Fruit fly (Drosophila melanogaster) whole organism, embryonic: ENCODE results near the gene jim.

Experiments used
- Bgb ChIP-seq: fragments of 200-800 bp; sonication (Bioruptor generic); IDR thresholded peaks from 2 replicates; pipeline ENCODE4 v1.3.6; 2022; ENCODE audit warnings: missing biosample characterization, missing genetic modification characterization; ENCODE audit not compliant: partially characterized antibody
- CG11085 ChIP-seq: fragments of 200-800 bp; sonication (Bioruptor generic); IDR thresholded peaks from 2 replicates; pipeline ENCODE4 v1.3.6; 2022; ENCODE audit warnings: missing biosample characterization, missing genetic modification characterization
- CG11093 ChIP-seq: fragments of 200-800 bp; sonication (Bioruptor generic); IDR thresholded peaks from 3 replicates; pipeline ENCODE4 v1.3.6; 2022; ENCODE audit warnings: missing biosample characterization, missing genetic modification characterization
- CG11456 ChIP-seq: fragments of 200-800 bp; sonication (Bioruptor generic); IDR thresholded peaks from 3 replicates; pipeline ENCODE4 v1.3.6; 2022; ENCODE audit warnings: missing biosample characterization, missing genetic modification characterization
- CG13424 ChIP-seq: fragments of 200-800 bp; sonication (Bioruptor generic); optimal IDR thresholded peaks from 2 replicates; lab custom pipeline; 2019; ENCODE audit warnings: missing biosample characterization, mild to moderate bottlenecking, missing genetic modification characterization, moderate library complexity
- CG13894 ChIP-seq: fragments of 200-800 bp; sonication (Bioruptor generic); optimal IDR thresholded peaks from 3 replicates; lab custom pipeline; 2018; ENCODE audit warnings: missing biosample characterization, mild to moderate bottlenecking, missing genetic modification characterization, moderate library complexity
- CG14710 ChIP-seq: fragments of 200-800 bp; sonication (Bioruptor generic); optimal IDR thresholded peaks from 3 replicates; lab custom pipeline; 2019; ENCODE audit warnings: missing biosample characterization, mild to moderate bottlenecking, missing genetic modification characterization, moderate library complexity
- CG15269 ChIP-seq: fragments of 200-800 bp; sonication (Bioruptor generic); optimal IDR thresholded peaks from 2 replicates; lab custom pipeline; 2018; ENCODE audit warnings: missing biosample characterization, mild to moderate bottlenecking, missing genetic modification characterization, moderate library complexity
- CG15514 ChIP-seq: fragments of 200-800 bp; sonication (Bioruptor generic); optimal IDR thresholded peaks from 3 replicates; lab custom pipeline; 2017; ENCODE audit warnings: missing biosample characterization, missing genetic modification characterization, mild to moderate bottlenecking, moderate library complexity, missing genetic modification reagents
- CG17359 ChIP-seq: fragments of 200-800 bp; sonication (Bioruptor generic); optimal IDR thresholded peaks from 3 replicates; lab custom pipeline; 2018; ENCODE audit warnings: missing biosample characterization, mild to moderate bottlenecking, missing genetic modification characterization, moderate library complexity
- CG17568 ChIP-seq: fragments of 200-800 bp; sonication (Bioruptor generic); optimal IDR thresholded peaks from 2 replicates; lab custom pipeline; 2018; ENCODE audit warnings: missing biosample characterization, mild to moderate bottlenecking, missing genetic modification characterization, moderate library complexity
- CG18619 ChIP-seq: fragments of 200-800 bp; sonication (Bioruptor generic); optimal IDR thresholded peaks from 3 replicates; lab custom pipeline; 2017; ENCODE audit warnings: missing biosample characterization, mild to moderate bottlenecking, missing genetic modification characterization
- CG30403 ChIP-seq: fragments of 200-800 bp; sonication (Bioruptor generic); optimal IDR thresholded peaks from 3 replicates; lab custom pipeline; 2016; ENCODE audit warnings: missing biosample characterization, missing genetic modification characterization
- CG31365 ChIP-seq: fragments of 200-800 bp; sonication (Bioruptor generic); optimal IDR thresholded peaks from 2 replicates; lab custom pipeline; 2018; ENCODE audit warnings: missing biosample characterization, mild to moderate bottlenecking, missing genetic modification characterization
- CG3995 ChIP-seq: fragments of 200-800 bp; sonication (Bioruptor generic); optimal IDR thresholded peaks from 3 replicates; lab custom pipeline; 2016; ENCODE audit warnings: missing biosample characterization, missing genetic modification characterization
- CG4424 ChIP-seq: fragments of 200-800 bp; sonication (Bioruptor generic); optimal IDR thresholded peaks from 3 replicates; lab custom pipeline; 2016; ENCODE audit warnings: missing biosample characterization, missing genetic modification characterization
- CG6175 ChIP-seq: fragments of 200-800 bp; sonication (Bioruptor generic); IDR thresholded peaks from 3 replicates; pipeline ENCODE4 v1.3.6; 2022; ENCODE audit warnings: missing biosample characterization, missing genetic modification characterization
- CG6813 ChIP-seq: fragments of 200-800 bp; sonication (Bioruptor generic); optimal IDR thresholded peaks from 2 replicates; lab custom pipeline; 2017; ENCODE audit warnings: missing biosample characterization, missing genetic modification characterization, mild to moderate bottlenecking, moderate library complexity, missing genetic modification reagents
- Dek ChIP-seq: fragments of 200-800 bp; sonication (Bioruptor generic); optimal IDR thresholded peaks from 3 replicates; lab custom pipeline; 2019; ENCODE audit warnings: missing biosample characterization, mild to moderate bottlenecking, missing genetic modification characterization, moderate library complexity
- Doc3 ChIP-seq: fragments of 200-800 bp; sonication (Bioruptor generic); IDR thresholded peaks from 3 replicates; pipeline ENCODE4 v1.3.6; 2022; ENCODE audit warnings: missing biosample characterization, missing genetic modification characterization; ENCODE audit not compliant: partially characterized antibody
- E2f1 ChIP-seq: fragments of 200-800 bp; sonication (Bioruptor generic); IDR thresholded peaks from 2 replicates; pipeline ENCODE4 v1.3.6; 2022; ENCODE audit warnings: missing biosample characterization, missing genetic modification characterization
- GATAe ChIP-seq: fragments of 200-800 bp; sonication (Bioruptor generic); conservative IDR thresholded peaks from 2 replicates; pipeline ENCODE4 v1.3.6; 2022; ENCODE audit warnings: missing biosample characterization, missing genetic modification characterization
- Nf-YC ChIP-seq: fragments of 200-800 bp; optimal IDR thresholded peaks from 3 replicates; lab custom pipeline; 2019; ENCODE audit warnings: missing biosample characterization, mild to moderate bottlenecking, missing genetic modification characterization, moderate library complexity
- Optix ChIP-seq: fragments of 200-800 bp; sonication (Bioruptor generic); IDR thresholded peaks from 3 replicates; pipeline ENCODE4 v1.3.6; 2022; ENCODE audit warnings: missing biosample characterization, missing genetic modification characterization
- Six4 ChIP-seq: fragments of 200-800 bp; sonication (Bioruptor generic); optimal IDR thresholded peaks from 2 replicates; lab custom pipeline; 2016; ENCODE audit warnings: missing biosample characterization, missing genetic modification characterization
- Spps ChIP-seq: fragments of 200-800 bp; sonication (Bioruptor generic); optimal IDR thresholded peaks from 2 replicates; lab custom pipeline; 2018; ENCODE audit warnings: missing biosample characterization, mild to moderate bottlenecking, missing genetic modification characterization
- Trl ChIP-seq, 3 experiments: fragments of >200 bp in 2 of 3; fragments of 200-800 bp in 1 of 3; sonication (Bioruptor generic) in 1 of 3; optimal IDR thresholded peaks; 2 replicates in 1 of 3; 3 replicates in 2 of 3; lab custom pipeline; 2016 to 2017; ENCODE audit warnings: missing biosample characterization in 1 of 3, missing genetic modification characterization in 1 of 3
- Vsx1 ChIP-seq: fragments of 200-800 bp; sonication (Bioruptor generic); optimal IDR thresholded peaks from 2 replicates; lab custom pipeline; 2017; ENCODE audit warnings: missing biosample characterization, mild to moderate bottlenecking, missing genetic modification characterization, missing genetic modification reagents
- ab ChIP-seq: fragments of 200-800 bp; sonication (Bioruptor generic); optimal IDR thresholded peaks from 2 replicates; lab custom pipeline; 2016; ENCODE audit warnings: missing biosample characterization, missing genetic modification characterization
- az2 ChIP-seq: fragments of 200-800 bp; sonication (Bioruptor generic); optimal IDR thresholded peaks from 3 replicates; lab custom pipeline; 2016; ENCODE audit warnings: missing biosample characterization, missing genetic modification characterization
- bab2 ChIP-seq: fragments of 200-800 bp; sonication (Bioruptor generic); optimal IDR thresholded peaks from 2 replicates; lab custom pipeline; 2016; ENCODE audit warnings: missing biosample characterization, missing genetic modification characterization
- bbx ChIP-seq: fragments of 200-800 bp; sonication (Bioruptor generic); IDR thresholded peaks from 2 replicates; pipeline ENCODE4 v1.3.6; 2022; ENCODE audit warnings: missing biosample characterization, missing genetic modification characterization; ENCODE audit not compliant: partially characterized antibody
- btn ChIP-seq: fragments of 200-800 bp; sonication (Bioruptor generic); optimal IDR thresholded peaks from 2 replicates; lab custom pipeline; 2016; ENCODE audit warnings: missing biosample characterization, missing genetic modification characterization
- cad ChIP-seq: fragments of >200 bp; optimal IDR thresholded peaks from 2 replicates; lab custom pipeline; 2017; ENCODE audit warnings: missing biosample characterization, missing genetic modification characterization
- cato ChIP-seq: fragments of 200-800 bp; sonication (Bioruptor generic); optimal IDR thresholded peaks from 2 replicates; lab custom pipeline; 2016; ENCODE audit warnings: missing biosample characterization, missing genetic modification characterization, borderline replicate concordance
- ems ChIP-seq: fragments of 200-800 bp; sonication (Bioruptor generic); optimal IDR thresholded peaks from 3 replicates; lab custom pipeline; 2016; ENCODE audit warnings: missing biosample characterization, missing genetic modification characterization
- esg ChIP-seq: fragments of 200-800 bp; sonication (Bioruptor generic); conservative IDR thresholded peaks from 2 replicates; pipeline ENCODE4 v1.3.6; 2022; ENCODE audit warnings: missing biosample characterization, missing genetic modification characterization
- grau ChIP-seq: fragments of 200-800 bp; optimal IDR thresholded peaks from 3 replicates; lab custom pipeline; 2019; ENCODE audit warnings: missing biosample characterization, mild to moderate bottlenecking, missing genetic modification characterization, moderate library complexity
- gt ChIP-seq: fragments of 200-800 bp; sonication (Bioruptor generic); IDR thresholded peaks from 2 replicates; pipeline ENCODE4 v1.3.6; 2022; ENCODE audit warnings: missing biosample characterization, missing genetic modification characterization
- hb ChIP-seq: fragments of 200-800 bp; sonication (Bioruptor generic); IDR thresholded peaks from 3 replicates; pipeline ENCODE4 v1.3.6; 2022; ENCODE audit warnings: missing biosample characterization, missing genetic modification characterization; ENCODE audit not compliant: partially characterized antibody
- hbn ChIP-seq: fragments of 200-800 bp; sonication (Bioruptor generic); IDR thresholded peaks from 2 replicates; pipeline ENCODE4 v1.3.6; 2022; ENCODE audit warnings: missing biosample characterization, missing genetic modification characterization; ENCODE audit not compliant: partially characterized antibody
- nau ChIP-seq: fragments of 200-800 bp; sonication (Bioruptor generic); optimal IDR thresholded peaks from 3 replicates; lab custom pipeline; 2017; ENCODE audit warnings: missing biosample characterization, mild to moderate bottlenecking, missing genetic modification characterization, missing genetic modification reagents
- nmo ChIP-seq: fragments of 200-800 bp; sonication (Bioruptor generic); optimal IDR thresholded peaks from 2 replicates; lab custom pipeline; 2018; ENCODE audit warnings: missing biosample characterization, mild to moderate bottlenecking, missing genetic modification characterization, moderate library complexity
- phol ChIP-seq: fragments of 200-800 bp; sonication (Bioruptor generic); optimal IDR thresholded peaks from 3 replicates; lab custom pipeline; 2018; ENCODE audit warnings: missing biosample characterization, mild to moderate bottlenecking, missing genetic modification characterization, moderate library complexity
- run ChIP-seq: fragments of 200-800 bp; sonication (Bioruptor generic); optimal IDR thresholded peaks from 3 replicates; lab custom pipeline; 2018; ENCODE audit warnings: missing biosample characterization, mild to moderate bottlenecking, missing genetic modification characterization
- scrt ChIP-seq: fragments of 200-800 bp; sonication (Bioruptor generic); optimal IDR thresholded peaks from 2 replicates; lab custom pipeline; 2018; ENCODE audit warnings: missing biosample characterization, mild to moderate bottlenecking, missing genetic modification characterization, moderate library complexity
- shn ChIP-seq: fragments of 200-800 bp; sonication (Bioruptor generic); optimal IDR thresholded peaks from 3 replicates; lab custom pipeline; 2016; ENCODE audit warnings: missing biosample characterization, missing genetic modification characterization
- slbo ChIP-seq: fragments of 200-800 bp; sonication (Bioruptor generic); IDR thresholded peaks from 2 replicates; pipeline ENCODE4 v1.3.6; 2022; ENCODE audit warnings: missing biosample characterization, missing genetic modification characterization
- tap ChIP-seq: fragments of 200-800 bp; optimal IDR thresholded peaks from 3 replicates; lab custom pipeline; 2019; ENCODE audit warnings: missing biosample characterization, mild to moderate bottlenecking, missing genetic modification characterization, moderate library complexity
- yki ChIP-seq: fragments of >200 bp; optimal IDR thresholded peaks from 3 replicates; lab custom pipeline; 2018

The jim gene

DNA sequence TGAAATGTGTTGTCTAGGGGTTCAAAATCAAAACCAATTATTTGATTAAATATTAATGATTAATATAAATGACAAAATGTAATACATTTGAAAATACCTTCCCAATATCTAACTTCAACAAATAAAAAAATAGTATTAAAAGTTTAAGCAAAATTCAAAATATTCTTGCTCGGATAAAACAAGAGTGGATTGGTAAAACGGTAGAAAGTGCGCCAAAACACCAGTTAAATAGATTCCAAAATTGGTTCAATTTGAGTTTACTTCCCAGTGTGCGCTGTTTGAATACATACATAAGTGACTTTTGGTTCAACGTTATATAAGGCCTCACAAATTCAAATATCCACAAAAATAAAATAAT, 30.0 kb upstream of the jim start (continued):
- TF ChIP-seq nau (no peak), CG11456 (no peak), CG18619 (GFP tag; lab: Kevin White, UChicago) (peak; percentile 73), cato (GFP tag; lab: Kevin White, UChicago) (peak; percentile 32), CG4424 (peak; percentile 68), CG15514 (GFP tag; lab: Kevin White, UChicago) (peak; percentile 22), Nf-YC (tag; lab: Kevin White, UChicago) (peak; percentile 61), run (tag; lab: Kevin White, UChicago) (peak; percentile 29), Trl (optimal IDR thresholded peaks at IDR 0.05; lab: Kevin White, UChicago) (no peak), Trl (GFP tag; optimal IDR thresholded peaks at IDR 0.05; lab: Kevin White, UChicago) (no peak), CG11085 (GFP tag; lab: Robert Waterston, UW) (0 out of 2 replicates have a peak, but pooled peaks have one; percentile 14), gt (GFP tag; lab: Robert Waterston, UW) (no peak), grau (peak; percentile 84), Dek (peak; percentile 49), Spps (tag; lab: Kevin White, UChicago) (no peak), GATAe (GFP tag; lab: Robert Waterston, UW) (0 out of 2 replicates have a peak, but pooled peaks have one; percentile 30), ab (GFP tag; lab: Kevin White, UChicago) (no peak), CG17359 (peak; percentile 74), CG14710 (tag; lab: Kevin White, UChicago) (peak; percentile 17), bbx (GFP tag; lab: Robert Waterston, UW) (no peak), CG13894 (peak; percentile 37), CG13424 (tag; lab: Kevin White, UChicago) (peak; percentile 83), btn (no peak), Bgb (GFP tag; lab: Robert Waterston, UW) (no peak; the same call in none of the 2 replicates), hb (no peak; the same call in 2 of the 3 replicates), Doc3 (GFP tag; lab: Robert Waterston, UW) (no peak), cad (GFP tag; lab: Kevin White, UChicago) (no peak), bab2 (peak; percentile 22), shn (no peak), esg (GFP tag; lab: Robert Waterston, UW) (peak; percentile 69; the same call in 1 of the 2 replicates), slbo (peak; percentile 71), ems (peak; percentile 9), tap (tag; lab: Kevin White, UChicago) (peak; percentile 38), E2f1 (peak; percentile 71), yki (lab: Kevin White, UChicago) (no peak), hbn (GFP tag; lab: Robert Waterston, UW) (no peak), nmo (GFP tag; lab: Kevin White, UChicago) (peak; percentile 78), Optix (GFP tag; lab: Robert Waterston, UW) (0 out of 3 replicates have a peak, but pooled peaks have one; percentile 22), CG30403 (GFP tag; lab: Kevin White, UChicago) (peak; percentile 78), az2 (GFP tag; lab: Kevin White, UChicago) (peak; percentile 49), CG15269 (tag; lab: Kevin White, UChicago) (peak; percentile 88), CG6813 (GFP tag; lab: Kevin White, UChicago) (peak; percentile 62), CG11093 (GFP tag; lab: Robert Waterston, UW) (0 out of 3 replicates have a peak, but pooled peaks have one; percentile 34), CG17568 (GFP tag; lab: Kevin White, UChicago) (peak; percentile 61), CG3995 (no peak), Six4 (GFP tag; lab: Kevin White, UChicago) (peak; percentile 26), scrt (GFP tag; lab: Kevin White, UChicago) (peak; percentile 34), phol (tag; lab: Kevin White, UChicago) (peak; percentile 73), Vsx1 (GFP tag; lab: Kevin White, UChicago) (peak; percentile 72), CG6175 (GFP tag; lab: Robert Waterston, UW) (no peak; the same call in 2 of the 3 replicates), CG31365 (tag; lab: Kevin White, UChicago) (no peak)
